Fruit fly (Drosophila melanogaster): ENCODE measurements around the gene Hf.

DNA sequence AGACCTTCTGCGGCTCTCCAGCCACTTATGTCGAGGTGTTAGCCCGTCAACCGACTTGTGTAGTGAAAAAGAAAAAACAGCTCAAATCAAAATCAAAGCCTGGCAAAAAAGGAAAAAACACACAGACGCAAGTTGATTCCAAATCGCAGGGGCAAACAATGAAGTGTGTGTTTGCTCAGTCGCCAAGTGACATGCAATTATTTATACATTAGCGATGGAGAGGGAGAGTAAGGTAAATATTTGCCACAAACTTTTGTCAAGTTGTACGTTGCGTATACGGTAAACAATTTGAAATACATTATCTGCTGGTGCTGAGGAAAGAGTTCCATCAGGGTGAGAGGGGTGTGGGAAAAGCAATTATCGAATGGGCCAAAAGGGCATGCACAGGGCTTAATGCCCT lies 30.7 kb upstream of the Hf start:
- no peak for TF ChIP-seq Ets98B (GFP tag; IDR thresholded peaks at IDR 0.05)
- no peak for TF ChIP-seq rn (GFP tag; IDR thresholded peaks at IDR 0.05)
- TF ChIP-seq Pif1B (GFP tag; optimal IDR thresholded peaks at IDR 0.05): no peak
- TF ChIP-seq CG34367 (tag; optimal IDR thresholded peaks at IDR 0.05): no peak
- no peak for TF ChIP-seq fd96Ca (GFP tag; IDR thresholded peaks at IDR 0.05)
- no peak for TF ChIP-seq Snoo (tag; optimal IDR thresholded peaks at IDR 0.05)
- no peak for TF ChIP-seq CG12605 (GFP tag; IDR thresholded peaks at IDR 0.05)
- no peak for TF ChIP-seq CG10348 (GFP tag; IDR thresholded peaks at IDR 0.05)
- TF ChIP-seq CG8301 (tag; optimal IDR thresholded peaks at IDR 0.05): no peak
- TF ChIP-seq EcR (GFP tag; optimal IDR thresholded peaks at IDR 0.05): no peak
- no peak for TF ChIP-seq CG17806 (tag; optimal IDR thresholded peaks at IDR 0.05)
- TF ChIP-seq CG14655 (GFP tag; optimal IDR thresholded peaks at IDR 0.05): no peak
- TF ChIP-seq CG13204 (GFP tag; optimal IDR thresholded peaks at IDR 0.05): no peak
- TF ChIP-seq CG8159 (tag; optimal IDR thresholded peaks at IDR 0.05): no peak
